Worm (Caenorhabditis elegans) whole organism, L2 larva: ENCODE data around the gene rgs-2.

ENCODE experiments used
- ZK546.5 ChIP-seq: sonication (generic microtip); optimal IDR thresholded peaks from 2 replicates; lab custom pipeline; 2017; ENCODE audit warnings: missing biosample characterization, missing genetic modification characterization
- egl-27 ChIP-seq: sonication (generic microtip); optimal IDR thresholded peaks from 3 replicates; lab custom pipeline; 2017; ENCODE audit warnings: missing biosample characterization, missing genetic modification reagents, missing genetic modification characterization
- mab-5 ChIP-seq: fragments of 150-350 bp; optimal IDR thresholded peaks from 2 replicates; lab custom pipeline; 2014; ENCODE audit warnings: missing biosample characterization, missing genetic modification characterization
- mdl-1 ChIP-seq, 2 experiments: fragments of 150-350 bp in 1 of 2; sonication (generic microtip) in 1 of 2; optimal IDR thresholded peaks; 2 replicates each; lab custom pipeline; 2017; ENCODE audit warnings: missing biosample characterization in 2 of 2, missing genetic modification characterization in 2 of 2
- nhr-12 ChIP-seq: fragments of 150-350 bp; optimal IDR thresholded peaks from 2 replicates; lab custom pipeline; 2014; ENCODE audit warnings: missing biosample characterization, missing genetic modification characterization
- nhr-23 ChIP-seq: fragments of 150-350 bp; optimal IDR thresholded peaks from 2 replicates; lab custom pipeline; 2014; ENCODE audit warnings: missing biosample characterization, missing genetic modification reagents, missing genetic modification characterization
- nhr-237 ChIP-seq: fragments of 150-350 bp; optimal IDR thresholded peaks from 2 replicates; lab custom pipeline; 2014; ENCODE audit warnings: missing biosample characterization, missing genetic modification characterization
- nhr-25 ChIP-seq: fragments of 150-350 bp; sonication (generic microtip); optimal IDR thresholded peaks from 3 replicates; lab custom pipeline; 2014; ENCODE audit warnings: missing biosample characterization, missing genetic modification characterization
- sma-9 ChIP-seq, 2 experiments: fragments of 150-350 bp in 1 of 2; sonication (generic microtip) in 1 of 2; optimal IDR thresholded peaks; 2 replicates each; lab custom pipeline; 2014 to 2016; ENCODE audit warnings: missing genetic modification characterization in 2 of 2, mild to moderate bottlenecking in 1 of 2, missing biosample characterization in 1 of 2, missing compliant biosample characterization in 1 of 2, missing genetic modification reagents in 1 of 2, moderate library complexity in 1 of 2
- unc-39 ChIP-seq: fragments of 150-350 bp; optimal IDR thresholded peaks from 2 replicates; lab custom pipeline; 2014; ENCODE audit warnings: missing biosample characterization, missing genetic modification characterization
- unc-62 ChIP-seq: fragments of 150-350 bp; optimal IDR thresholded peaks from 2 replicates; lab custom pipeline; 2014; ENCODE audit warnings: missing biosample characterization, missing genetic modification reagents, missing genetic modification characterization

DNA sequence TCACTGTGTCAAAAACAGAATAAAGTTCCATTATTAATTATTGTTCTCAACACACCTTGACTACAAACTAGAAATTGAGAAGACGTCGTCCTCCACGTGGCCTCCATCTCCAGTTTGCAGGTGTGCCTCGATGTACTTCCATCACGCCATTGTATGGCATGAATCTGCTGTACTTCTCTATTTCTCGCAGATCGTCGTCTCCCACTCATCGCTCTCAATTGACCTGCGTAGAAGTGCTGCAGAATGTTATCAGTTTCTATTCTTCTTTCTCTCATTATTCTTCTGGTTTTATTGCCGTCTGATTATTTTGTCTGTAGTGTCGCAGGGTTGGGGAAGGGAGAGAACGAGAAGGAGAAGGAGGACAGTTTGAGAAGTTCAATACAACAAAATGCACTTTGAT is 47.2 kb downstream of the rgs-2 start:
- no peak for TF ChIP-seq egl-27
- peak; percentile 90 for TF ChIP-seq sma-9 (GFP tag; optimal IDR thresholded peaks at IDR 0.05; lab: Kevin White, UChicago)
- TF ChIP-seq sma-9 (tag; optimal IDR thresholded peaks at IDR 0.05; lab: Kevin White, UChicago) = no peak
- no peak for TF ChIP-seq unc-62 (GFP tag; lab: Kevin White, UChicago)
- no peak for TF ChIP-seq ZK546.5
- no peak for TF ChIP-seq unc-39 (tag; lab: Kevin White, UChicago)
- no peak for TF ChIP-seq nhr-23 (tag; lab: Kevin White, UChicago)
- no peak for TF ChIP-seq nhr-25
- no peak for TF ChIP-seq mab-5 (tag; lab: Kevin White, UChicago)
- TF ChIP-seq mdl-1 (tag; optimal IDR thresholded peaks at IDR 0.05; lab: Kevin White, UChicago) = peak; percentile 65 to 85
- no peak for TF ChIP-seq nhr-237 (tag; lab: Kevin White, UChicago)
- no peak for TF ChIP-seq nhr-12 (tag; lab: Kevin White, UChicago)
